Worm (Caenorhabditis elegans): ENCODE data around the gene W06B4.1.

- TF ChIP-seq sea-2 (GFP tag; IDR thresholded peaks at IDR 0.05) (no peak), repo-1 (tag; optimal IDR thresholded peaks at IDR 0.05) (no peak), dpl-1 (GFP tag; optimal IDR thresholded peaks at IDR 0.05) (no peak), D2030.7 (GFP tag; IDR thresholded peaks at IDR 0.05) (no peak), hmg-1.2 (GFP tag; IDR thresholded peaks at IDR 0.05) (no peak)
Observed at ce11 chrII:4453051-4453450, 18.3 kb upstream of the W06B4.1 start, which contains the start of gene twk-2.

Data from whole organism, young adult.